Worm (Caenorhabditis elegans) whole organism, young adult: ENCODE data around the gene srx-50.

Experiments used
- C06A6.2 ChIP-seq: fragments of 200-800 bp; sonication (Bioruptor generic); conservative IDR thresholded peaks from 2 replicates; pipeline ENCODE4 v1.3.6; 2022; ENCODE audit warnings: missing genetic modification characterization, missing compliant biosample characterization
- C17E4.6 ChIP-seq: fragments of 200-800 bp; sonication (Bioruptor generic); IDR thresholded peaks from 2 replicates; pipeline ENCODE4 v1.3.6; 2022; ENCODE audit warnings: missing genetic modification reagents, missing genetic modification characterization, missing compliant biosample characterization
- D2030.7 ChIP-seq: fragments of 200-800 bp; sonication (Bioruptor generic); IDR thresholded peaks from 2 replicates; pipeline ENCODE4 v1.3.6; 2022; ENCODE audit warnings: missing genetic modification reagents, missing genetic modification characterization, missing compliant biosample characterization
- F37B4.10 ChIP-seq: fragments of 200-800 bp; sonication (Bioruptor generic); IDR thresholded peaks from 2 replicates; pipeline ENCODE4 v1.3.6; 2022; ENCODE audit warnings: missing genetic modification characterization, missing compliant biosample characterization
- F39B2.1 ChIP-seq: fragments of 200-800 bp; sonication (Bioruptor generic); IDR thresholded peaks from 2 replicates; pipeline ENCODE4 v1.3.6; 2022; ENCODE audit warnings: missing genetic modification reagents, missing genetic modification characterization, missing compliant biosample characterization
- K11D2.4 ChIP-seq: fragments of 200-800 bp; sonication (Bioruptor generic); IDR thresholded peaks from 2 replicates; pipeline ENCODE4 v1.3.6; 2022; ENCODE audit warnings: missing genetic modification reagents, missing genetic modification characterization, missing compliant biosample characterization
- T26A5.8 ChIP-seq: sonication (generic microtip); optimal IDR thresholded peaks from 2 replicates; lab custom pipeline; 2016; ENCODE audit warnings: missing genetic modification characterization, missing compliant biosample characterization
- Y53F4B.3 ChIP-seq: fragments of 200-800 bp; sonication (Bioruptor generic); IDR thresholded peaks from 2 replicates; pipeline ENCODE4 v1.3.6; 2022; ENCODE audit warnings: missing genetic modification reagents, missing genetic modification characterization, missing compliant biosample characterization
- Y53G8AR.9 ChIP-seq: fragments of 200-800 bp; sonication (Bioruptor generic); conservative IDR thresholded peaks from 2 replicates; pipeline ENCODE4 v1.3.6; 2022; ENCODE audit warnings: missing genetic modification reagents, missing genetic modification characterization, missing compliant biosample characterization
- Y56A3A.18 ChIP-seq: fragments of 200-800 bp; sonication (Bioruptor generic); IDR thresholded peaks from 2 replicates; pipeline ENCODE4 v1.3.6; 2022; ENCODE audit warnings: missing genetic modification reagents, missing genetic modification characterization, missing compliant biosample characterization
- Y67H2A.10 ChIP-seq: fragments of 200-800 bp; sonication (Bioruptor generic); conservative IDR thresholded peaks from 2 replicates; pipeline ENCODE4 v1.3.6; 2022; ENCODE audit warnings: missing genetic modification reagents, missing genetic modification characterization, missing compliant biosample characterization
- Y95B8A.8 ChIP-seq: fragments of 200-800 bp; sonication (Bioruptor generic); IDR thresholded peaks from 2 replicates; pipeline ENCODE4 v1.3.6; 2022; ENCODE audit warnings: missing genetic modification reagents, missing genetic modification characterization, missing compliant biosample characterization
- aptf-2 ChIP-seq: fragments of 200-800 bp; sonication (Bioruptor generic); conservative IDR thresholded peaks from 2 replicates; pipeline ENCODE4 v1.3.6; 2022; ENCODE audit warnings: missing genetic modification reagents, missing genetic modification characterization, missing compliant biosample characterization
- atf-7 ChIP-seq: sonication (generic microtip); optimal IDR thresholded peaks from 2 replicates; lab custom pipeline; 2017; ENCODE audit warnings: mild to moderate bottlenecking, missing genetic modification characterization, missing compliant biosample characterization
- attf-6 ChIP-seq: fragments of 200-800 bp; sonication (Bioruptor generic); IDR thresholded peaks from 2 replicates; pipeline ENCODE4 v1.3.6; 2022; ENCODE audit warnings: missing genetic modification reagents, missing genetic modification characterization, missing compliant biosample characterization
- bed-2 ChIP-seq: fragments of 200-800 bp; sonication (Bioruptor generic); IDR thresholded peaks from 2 replicates; pipeline ENCODE4 v1.3.6; 2022; ENCODE audit warnings: missing genetic modification reagents, missing genetic modification characterization, missing compliant biosample characterization
- ccch-3 ChIP-seq: fragments of 200-800 bp; sonication (Bioruptor generic); optimal IDR thresholded peaks from 2 replicates; lab custom pipeline; 2018; ENCODE audit warnings: mild to moderate bottlenecking, missing genetic modification characterization, missing compliant biosample characterization
- ceh-27 ChIP-seq: fragments of 200-800 bp; sonication (Bioruptor generic); optimal IDR thresholded peaks from 2 replicates; lab custom pipeline; 2018; ENCODE audit warnings: mild to moderate bottlenecking, missing genetic modification characterization, moderate library complexity, missing compliant biosample characterization
- dox-1 ChIP-seq: fragments of 200-800 bp; sonication (Bioruptor generic); IDR thresholded peaks from 2 replicates; pipeline ENCODE4 v1.3.6; 2022; ENCODE audit warnings: missing genetic modification reagents, missing genetic modification characterization, missing compliant biosample characterization
- efl-1 ChIP-seq: fragments of 150-350 bp; optimal IDR thresholded peaks from 2 replicates; lab custom pipeline; 2014; ENCODE audit warnings: missing biosample characterization, missing genetic modification reagents, missing genetic modification characterization
- gei-17 ChIP-seq: fragments of 200-800 bp; sonication (Bioruptor generic); optimal IDR thresholded peaks from 2 replicates; lab custom pipeline; 2018; ENCODE audit warnings: mild to moderate bottlenecking, missing genetic modification characterization, missing compliant biosample characterization
- him-1 ChIP-seq: sonication (generic microtip); optimal IDR thresholded peaks from 2 replicates; lab custom pipeline; 2016; ENCODE audit warnings: missing genotype, missing genetic modification reagents, missing genetic modification characterization, missing compliant biosample characterization
- hmg-20 ChIP-seq: fragments of 200-800 bp; sonication (Bioruptor generic); IDR thresholded peaks from 2 replicates; pipeline ENCODE4 v1.3.6; 2022; ENCODE audit warnings: missing genetic modification reagents, missing genetic modification characterization, missing compliant biosample characterization
- lag-1 ChIP-seq: fragments of 200-800 bp; sonication (Bioruptor generic); IDR thresholded peaks from 2 replicates; pipeline ENCODE4 v1.3.6; 2022; ENCODE audit warnings: missing genetic modification reagents, missing genetic modification characterization, missing compliant biosample characterization
- let-526 ChIP-seq: fragments of 200-800 bp; sonication (Bioruptor generic); IDR thresholded peaks from 2 replicates; pipeline ENCODE4 v1.3.6; 2022; ENCODE audit warnings: missing genetic modification reagents, missing genetic modification characterization, missing compliant biosample characterization
- let-607 ChIP-seq, 2 experiments: fragments of 200-800 bp in 1 of 2; sonication (Bioruptor generic) in 1 of 2; sonication (generic microtip) in 1 of 2; optimal IDR thresholded peaks; 2 replicates each; lab custom pipeline; 2016 to 2018; ENCODE audit warnings: mild to moderate bottlenecking in 2 of 2, missing compliant biosample characterization in 2 of 2, missing genetic modification characterization in 2 of 2, moderate library complexity in 2 of 2, missing genotype in 1 of 2
- lin-54 ChIP-seq: fragments of 200-800 bp; sonication (Bioruptor generic); optimal IDR thresholded peaks from 2 replicates; lab custom pipeline; 2018; ENCODE audit warnings: mild to moderate bottlenecking, missing genetic modification characterization, missing compliant biosample characterization
- lsy-27 ChIP-seq: sonication (generic microtip); optimal IDR thresholded peaks from 2 replicates; lab custom pipeline; 2017; ENCODE audit warnings: missing genetic modification characterization, mild to moderate bottlenecking, missing compliant biosample characterization, antibody characterized with exemption, missing genotype, borderline replicate concordance; ENCODE audit not compliant: insufficient read depth
- madf-6 ChIP-seq: fragments of 200-800 bp; sonication (Bioruptor generic); IDR thresholded peaks from 2 replicates; pipeline ENCODE4 v1.3.6; 2022; ENCODE audit warnings: missing genetic modification reagents, missing genetic modification characterization, missing compliant biosample characterization
- madf-8 ChIP-seq: fragments of 200-800 bp; sonication (Bioruptor generic); conservative IDR thresholded peaks from 2 replicates; pipeline ENCODE4 v1.3.6; 2022; ENCODE audit warnings: missing genetic modification reagents, missing genetic modification characterization, missing compliant biosample characterization
- mcd-1 ChIP-seq: fragments of 200-800 bp; sonication (Bioruptor generic); IDR thresholded peaks from 2 replicates; pipeline ENCODE4 v1.3.6; 2022; ENCODE audit warnings: missing genetic modification reagents, missing genetic modification characterization, missing compliant biosample characterization
- mel-28 ChIP-seq: sonication (generic microtip); optimal IDR thresholded peaks from 2 replicates; lab custom pipeline; 2016; ENCODE audit warnings: borderline replicate concordance, mild to moderate bottlenecking, missing genetic modification characterization, missing compliant biosample characterization
- nhr-120 ChIP-seq: fragments of 200-800 bp; sonication (Bioruptor generic); IDR thresholded peaks from 2 replicates; pipeline ENCODE4 v1.3.6; 2022; ENCODE audit warnings: missing genetic modification characterization, missing compliant biosample characterization
- rec-8 ChIP-seq, 2 experiments: sonication (generic microtip); optimal IDR thresholded peaks; 2 replicates each; lab custom pipeline; 2016; ENCODE audit warnings: mild to moderate bottlenecking in 2 of 2, missing genetic modification characterization in 2 of 2, missing genetic modification reagents in 2 of 2, missing genotype in 2 of 2, missing biosample characterization in 1 of 2, missing compliant biosample characterization in 1 of 2, moderate library complexity in 1 of 2
- repo-1 ChIP-seq: sonication (generic microtip); optimal IDR thresholded peaks from 2 replicates; lab custom pipeline; 2017; ENCODE audit warnings: mild to moderate bottlenecking, missing genetic modification characterization, missing compliant biosample characterization
- sdz-38 ChIP-seq: sonication (generic microtip); optimal IDR thresholded peaks from 2 replicates; lab custom pipeline; 2016; ENCODE audit warnings: missing genotype, missing genetic modification characterization, missing compliant biosample characterization
- snpc-1.3 ChIP-seq: sonication (generic microtip); optimal IDR thresholded peaks from 2 replicates; lab custom pipeline; 2017; ENCODE audit warnings: missing genetic modification characterization, mild to moderate bottlenecking, missing compliant biosample characterization, antibody characterized with exemption, moderate library complexity, missing genotype, missing genetic modification reagents; ENCODE audit not compliant: insufficient read depth
- snpc-3.4 ChIP-seq: sonication (generic microtip); optimal IDR thresholded peaks from 2 replicates; lab custom pipeline; 2017; ENCODE audit warnings: missing genetic modification characterization, mild to moderate bottlenecking, missing compliant biosample characterization, antibody characterized with exemption, moderate library complexity, missing genotype, missing genetic modification reagents
- snpc-4 ChIP-seq, 5 experiments: fragments of 150-350 bp in 1 of 5; sonication (generic microtip) in 4 of 5; optimal IDR thresholded peaks; 2 replicates each; lab custom pipeline; 2014 to 2018; ENCODE audit warnings: missing genetic modification characterization in 5 of 5, missing biosample characterization in 3 of 5, antibody characterized with exemption in 2 of 5, mild to moderate bottlenecking in 2 of 5, missing compliant biosample characterization in 2 of 5, missing genotype in 2 of 5, moderate library complexity in 2 of 5, missing genetic modification reagents in 1 of 5
- sptf-2 ChIP-seq: fragments of 200-800 bp; sonication (Bioruptor generic); optimal IDR thresholded peaks from 2 replicates; lab custom pipeline; 2018; ENCODE audit warnings: mild to moderate bottlenecking, missing genetic modification characterization, missing compliant biosample characterization
- tlf-1 ChIP-seq: fragments of 200-800 bp; sonication (Bioruptor generic); optimal IDR thresholded peaks from 2 replicates; lab custom pipeline; 2018; ENCODE audit warnings: mild to moderate bottlenecking, missing genetic modification characterization, missing compliant biosample characterization
- ztf-25 ChIP-seq: fragments of 200-800 bp; sonication (Bioruptor generic); IDR thresholded peaks from 2 replicates; pipeline ENCODE4 v1.3.6; 2022; ENCODE audit warnings: missing genetic modification reagents, missing genetic modification characterization, missing compliant biosample characterization
- ztf-26 ChIP-seq: sonication (generic microtip); optimal IDR thresholded peaks from 2 replicates; lab custom pipeline; 2017; ENCODE audit warnings: missing genetic modification characterization, missing compliant biosample characterization
- ztf-28 ChIP-seq: fragments of 200-800 bp; sonication (Bioruptor generic); IDR thresholded peaks from 2 replicates; pipeline ENCODE4 v1.3.6; 2022; ENCODE audit warnings: missing genetic modification reagents, missing genetic modification characterization, missing compliant biosample characterization
- ztf-3 ChIP-seq: fragments of 200-800 bp; sonication (Bioruptor generic); optimal IDR thresholded peaks from 2 replicates; lab custom pipeline; 2018; ENCODE audit warnings: mild to moderate bottlenecking, missing genetic modification characterization, missing compliant biosample characterization

srx-50 gene

DNA sequence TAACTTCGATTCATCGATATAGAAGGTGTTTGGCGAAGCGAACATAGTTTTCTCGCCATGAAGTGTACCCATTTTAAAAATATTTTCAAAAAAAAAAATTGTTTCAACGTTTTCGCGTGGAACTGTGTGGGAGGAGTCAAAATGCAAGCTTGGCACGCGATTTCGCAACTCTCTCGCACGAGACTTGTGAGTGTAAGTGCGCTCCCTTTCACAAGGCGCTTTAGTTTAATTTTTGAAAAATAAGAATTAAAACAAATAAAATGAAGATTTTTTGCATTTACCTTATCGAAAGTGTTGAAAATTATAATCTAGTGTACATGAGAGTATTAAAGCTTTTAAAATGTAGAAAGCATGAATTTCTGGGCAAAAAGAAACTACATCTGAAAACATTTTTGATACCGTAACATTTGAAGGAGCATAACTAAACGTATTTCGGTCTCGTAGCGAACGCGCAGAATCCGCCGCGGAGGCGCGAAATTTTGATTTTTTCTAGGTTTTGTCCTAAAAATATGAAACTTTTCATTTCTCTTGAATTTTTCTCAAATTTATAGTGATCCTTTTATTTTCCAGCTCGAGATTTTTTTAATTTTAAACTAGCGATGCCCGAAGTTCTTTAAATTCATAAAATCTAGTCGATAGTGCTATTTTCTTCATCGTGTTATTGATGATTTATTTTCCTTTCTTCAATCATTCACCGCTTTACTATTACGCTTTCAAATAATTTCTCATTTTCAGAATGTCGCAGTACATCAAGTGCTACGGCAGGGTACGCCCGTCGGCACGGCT, 18.1 kb upstream of the srx-50 start, which contains the start of the genes cogc-2 and klp-18 (continued):
- peak; percentile 94 for TF ChIP-seq tlf-1 (GFP tag; lab: Kevin White, UChicago)
- TF ChIP-seq Y56A3A.18 (GFP tag; lab: Robert Waterston, UW), result no peak
- TF ChIP-seq K11D2.4, result peak; percentile 49; the same call in 1 of the 2 replicates
- TF ChIP-seq snpc-4 (GFP tag; optimal IDR thresholded peaks at IDR 0.05; lab: Kevin White, UChicago), result peak; percentile 57
- peak; percentile 2 to 89 (median 82) for TF ChIP-seq snpc-4 (tag; optimal IDR thresholded peaks at IDR 0.05; lab: Kevin White, UChicago)
- TF ChIP-seq madf-8 (GFP tag; lab: Robert Waterston, UW), result peak; percentile 100
- peak; percentile 69 to 79 for TF ChIP-seq let-607 (tag; optimal IDR thresholded peaks at IDR 0.05; lab: Kevin White, UChicago)
- TF ChIP-seq sdz-38 (tag; lab: Kevin White, UChicago), result no peak
- TF ChIP-seq ceh-27 (GFP tag; lab: Kevin White, UChicago), result peak; percentile 52
- TF ChIP-seq T26A5.8 (tag; lab: Kevin White, UChicago), result no peak
- peak; percentile 85 for TF ChIP-seq lin-54 (GFP tag; lab: Kevin White, UChicago)
- no peak for TF ChIP-seq rec-8 (tag; optimal IDR thresholded peaks at IDR 0.05; lab: Kevin White, UChicago)
- TF ChIP-seq Y95B8A.8, result peak; percentile 90
- TF ChIP-seq F39B2.1 (GFP tag; lab: Robert Waterston, UW), result no peak
- TF ChIP-seq D2030.7 (GFP tag; lab: Robert Waterston, UW), result peak; percentile 98
- TF ChIP-seq, all 124 proteins: peak for 64

DNA sequence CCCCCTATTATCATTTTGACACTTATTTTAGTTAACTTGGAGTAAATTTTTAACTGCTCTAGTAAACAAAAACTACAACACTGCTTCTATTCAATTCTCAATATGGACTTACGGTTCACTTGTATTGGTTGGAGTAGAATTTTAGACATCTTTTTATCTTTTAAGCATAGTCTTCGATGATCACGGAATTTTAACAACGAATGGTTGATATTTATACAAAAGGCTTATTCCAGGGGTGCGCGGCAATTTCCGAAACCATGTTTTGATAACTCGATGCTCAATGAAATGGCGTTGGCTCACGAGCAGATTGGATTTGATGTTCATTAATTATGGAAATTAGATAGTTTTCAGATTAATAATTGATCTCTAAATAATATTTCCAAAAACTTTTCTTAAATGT, 14.3 kb upstream of the srx-50 start:
- TF ChIP-seq let-526, result no peak
- no peak for TF ChIP-seq F37B4.10 (GFP tag; lab: Robert Waterston, UW)
- peak; percentile 85 for TF ChIP-seq snpc-3.4 (tag; lab: Kevin White, UChicago)
- TF ChIP-seq attf-6 (GFP tag; lab: Robert Waterston, UW), result peak; percentile 83
- no peak for TF ChIP-seq Y67H2A.10 (GFP tag; lab: Robert Waterston, UW)
- no peak for TF ChIP-seq C06A6.2 (GFP tag; lab: Robert Waterston, UW)
- TF ChIP-seq ccch-3 (GFP tag; lab: Kevin White, UChicago), result no peak
- peak; percentile 94 for TF ChIP-seq Y53G8AR.9 (GFP tag; lab: Robert Waterston, UW)
- TF ChIP-seq Y53F4B.3, result no peak
- no peak for TF ChIP-seq gei-17
- no peak for TF ChIP-seq bed-2 (GFP tag; lab: Robert Waterston, UW)
- peak; percentile 38 for TF ChIP-seq him-1 (tag; lab: Kevin White, UChicago)
- TF ChIP-seq ztf-25 (GFP tag; lab: Robert Waterston, UW), result 0 out of 2 replicates have a peak, but pooled peaks have one; percentile 28
- no peak for TF ChIP-seq lsy-27 (tag; lab: Kevin White, UChicago)
- TF ChIP-seq lag-1 (GFP tag; lab: Robert Waterston, UW), result no peak
- no peak for TF ChIP-seq repo-1 (tag; lab: Kevin White, UChicago)
- TF ChIP-seq mel-28 (tag; lab: Kevin White, UChicago), result no peak
- no peak for TF ChIP-seq dox-1
- TF ChIP-seq efl-1, result peak; percentile 34
- TF ChIP-seq atf-7 (tag; lab: Kevin White, UChicago), result peak; percentile 39
- TF ChIP-seq ztf-26 (tag; lab: Kevin White, UChicago), result no peak
- TF ChIP-seq madf-6 (GFP tag; lab: Robert Waterston, UW), result peak; percentile 90
- TF ChIP-seq sptf-2 (GFP tag; lab: Kevin White, UChicago), result no peak
- no peak for TF ChIP-seq mcd-1
- TF ChIP-seq ztf-3, result no peak
- TF ChIP-seq nhr-120 (GFP tag; lab: Robert Waterston, UW), result no peak
- TF ChIP-seq C17E4.6 (GFP tag; lab: Robert Waterston, UW), result peak; percentile 57; the same call in 1 of the 2 replicates
- no peak for TF ChIP-seq aptf-2
- TF ChIP-seq ztf-28 (GFP tag; lab: Robert Waterston, UW), result no peak
- 0 out of 2 replicates have a peak, but pooled peaks have one; percentile 17 for TF ChIP-seq hmg-20 (GFP tag; lab: Robert Waterston, UW)
- TF ChIP-seq snpc-1.3, result no peak
